Worm (Caenorhabditis elegans): ENCODE results near the gene spot-1.

The spot-1 gene

DNA sequence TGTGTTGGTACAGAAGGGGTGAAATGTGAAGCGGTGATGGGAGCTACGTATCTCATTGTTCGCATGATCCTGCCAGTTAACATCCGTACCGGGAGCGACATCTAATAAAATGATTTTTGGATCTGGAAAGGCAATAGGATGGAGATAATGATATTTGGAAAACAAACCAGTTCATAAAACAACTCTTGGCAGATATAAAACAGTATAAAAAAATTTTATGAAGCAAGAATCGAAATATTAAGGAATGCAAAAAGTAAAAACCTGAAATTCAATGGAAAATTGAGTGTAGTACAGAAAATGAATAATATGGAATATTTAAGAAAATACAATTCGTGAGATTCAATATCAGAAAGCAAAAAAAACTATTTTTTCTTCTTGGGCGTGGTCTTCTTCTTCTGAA lies 50.5 kb downstream of the spot-1 start, which contains the start of gene hsp-75:
hsp-75 (minus strand) TSS at position 101 of the 400 bp plus-strand sequence.
- TF ChIP-seq ceh-18 (tag; optimal IDR thresholded peaks at IDR 0.05) (no peak), fkh-10 (GFP tag; optimal IDR thresholded peaks at IDR 0.05) (no peak), ztf-16 (tag; optimal IDR thresholded peaks at IDR 0.05) (no peak), hlh-15 (tag; optimal IDR thresholded peaks at IDR 0.05) (no peak), hlh-30 (tag; optimal IDR thresholded peaks at IDR 0.05; ENCODE audit: insufficient read depth) (no peak), C08G9.2 (tag; optimal IDR thresholded peaks at IDR 0.05) (no peak), dve-1 (tag; optimal IDR thresholded peaks at IDR 0.05) (no peak), C38D4.7 (GFP tag; optimal IDR thresholded peaks at IDR 0.05) (no peak), nhr-11 (tag; optimal IDR thresholded peaks at IDR 0.05) (no peak), mec-3 (tag; optimal IDR thresholded peaks at IDR 0.05; ENCODE audit: borderline replicate concordance) (no peak), ceh-31 (tag; optimal IDR thresholded peaks at IDR 0.05) (no peak), tbx-7 (tag; optimal IDR thresholded peaks at IDR 0.05) (no peak), che-1 (tag; optimal IDR thresholded peaks at IDR 0.05) (no peak), ceh-30 (tag; optimal IDR thresholded peaks at IDR 0.05) (no peak)

Data from whole organism, late embryonic.